Fruit fly (Drosophila melanogaster) whole organism, embryonic: ENCODE results near the gene Rad17.

ENCODE experiments used
- Antp ChIP-seq: fragments of 200-800 bp; sonication (Bioruptor generic); optimal IDR thresholded peaks from 3 replicates; lab custom pipeline; 2016; ENCODE audit warnings: missing biosample characterization, missing genetic modification characterization
- Bteb2 ChIP-seq: fragments of 200-800 bp; sonication (Bioruptor generic); optimal IDR thresholded peaks from 2 replicates; lab custom pipeline; 2016; ENCODE audit warnings: missing biosample characterization, missing genetic modification characterization
- CG10267 ChIP-seq: fragments of 200-800 bp; sonication (Bioruptor generic); optimal IDR thresholded peaks from 2 replicates; lab custom pipeline; 2018; ENCODE audit warnings: missing biosample characterization, mild to moderate bottlenecking, missing genetic modification characterization, moderate library complexity
- CG11695 ChIP-seq: fragments of 200-800 bp; sonication (Bioruptor generic); IDR thresholded peaks from 3 replicates; pipeline ENCODE4 v1.3.6; 2022; ENCODE audit warnings: missing biosample characterization, missing genetic modification characterization
- CG12104 ChIP-seq: fragments of 200-800 bp; sonication (Bioruptor generic); optimal IDR thresholded peaks from 3 replicates; lab custom pipeline; 2016; ENCODE audit warnings: missing biosample characterization, missing genetic modification characterization
- CG1233 ChIP-seq: fragments of 200-800 bp; sonication (Bioruptor generic); optimal IDR thresholded peaks from 4 replicates; lab custom pipeline; 2018; ENCODE audit warnings: missing biosample characterization, mild to moderate bottlenecking, missing genetic modification characterization
- CG14441 ChIP-seq: fragments of 200-800 bp; sonication (Bioruptor generic); IDR thresholded peaks from 2 replicates; pipeline ENCODE4 v1.3.6; 2022; ENCODE audit warnings: missing biosample characterization, missing genetic modification characterization
- CG14710 ChIP-seq: fragments of 200-800 bp; sonication (Bioruptor generic); optimal IDR thresholded peaks from 3 replicates; lab custom pipeline; 2019; ENCODE audit warnings: missing biosample characterization, mild to moderate bottlenecking, missing genetic modification characterization, moderate library complexity
- CG15696 ChIP-seq: fragments of 200-800 bp; sonication (Bioruptor generic); optimal IDR thresholded peaks from 2 replicates; lab custom pipeline; 2019; ENCODE audit warnings: missing biosample characterization, mild to moderate bottlenecking, missing genetic modification characterization, moderate library complexity
- CG2678 ChIP-seq: fragments of 200-800 bp; sonication (Bioruptor generic); optimal IDR thresholded peaks from 3 replicates; lab custom pipeline; 2019; ENCODE audit warnings: missing biosample characterization, mild to moderate bottlenecking, missing genetic modification characterization, moderate library complexity
- CG31388 ChIP-seq: fragments of 200-800 bp; sonication (Bioruptor generic); optimal IDR thresholded peaks from 2 replicates; lab custom pipeline; 2016; ENCODE audit warnings: missing biosample characterization, missing genetic modification characterization
- CG33557 ChIP-seq: fragments of 200-800 bp; sonication (Bioruptor generic); optimal IDR thresholded peaks from 2 replicates; lab custom pipeline; 2019; ENCODE audit warnings: missing biosample characterization, mild to moderate bottlenecking, missing genetic modification characterization, moderate library complexity
- CG3995 ChIP-seq: fragments of 200-800 bp; sonication (Bioruptor generic); optimal IDR thresholded peaks from 3 replicates; lab custom pipeline; 2016; ENCODE audit warnings: missing biosample characterization, missing genetic modification characterization
- CG42726 ChIP-seq: fragments of 200-800 bp; sonication (Bioruptor generic); IDR thresholded peaks from 2 replicates; pipeline ENCODE4 v1.3.6; 2022; ENCODE audit warnings: missing biosample characterization, missing genetic modification characterization; ENCODE audit not compliant: partially characterized antibody
- CG4707 ChIP-seq: fragments of 200-800 bp; sonication (Bioruptor generic); optimal IDR thresholded peaks from 2 replicates; lab custom pipeline; 2018; ENCODE audit warnings: missing biosample characterization, mild to moderate bottlenecking, missing genetic modification characterization, moderate library complexity
- CG5180 ChIP-seq: fragments of 200-800 bp; sonication (Bioruptor generic); optimal IDR thresholded peaks from 3 replicates; lab custom pipeline; 2017; ENCODE audit warnings: missing biosample characterization, missing genetic modification characterization, mild to moderate bottlenecking, moderate library complexity, missing genetic modification reagents
- CG6654 ChIP-seq: fragments of 200-800 bp; sonication (Bioruptor generic); optimal IDR thresholded peaks from 2 replicates; lab custom pipeline; 2017; ENCODE audit warnings: missing biosample characterization, mild to moderate bottlenecking, missing genetic modification characterization
- CG8089 ChIP-seq: fragments of 200-800 bp; sonication (Bioruptor generic); optimal IDR thresholded peaks from 3 replicates; lab custom pipeline; 2016; ENCODE audit warnings: missing biosample characterization, missing genetic modification characterization
- CG9817 ChIP-seq: fragments of 200-800 bp; sonication (Bioruptor generic); optimal IDR thresholded peaks from 2 replicates; lab custom pipeline; 2018; ENCODE audit warnings: missing biosample characterization, mild to moderate bottlenecking, missing genetic modification characterization, moderate library complexity
- CoRest ChIP-seq: fragments of 200-800 bp; sonication (Bioruptor generic); optimal IDR thresholded peaks from 3 replicates; lab custom pipeline; 2018; ENCODE audit warnings: missing biosample characterization, mild to moderate bottlenecking, missing genetic modification characterization, moderate library complexity
- Dll ChIP-seq: fragments of 200-800 bp; sonication (Bioruptor generic); IDR thresholded peaks from 4 replicates; pipeline ENCODE4 v1.3.6; 2022; ENCODE audit warnings: missing biosample characterization, missing genetic modification characterization; ENCODE audit not compliant: partially characterized antibody
- ERR ChIP-seq: fragments of 200-800 bp; sonication (Bioruptor generic); optimal IDR thresholded peaks from 2 replicates; lab custom pipeline; 2016; ENCODE audit warnings: missing biosample characterization, missing genetic modification characterization
- HLH4C ChIP-seq: fragments of 200-800 bp; sonication (Bioruptor generic); IDR thresholded peaks from 3 replicates; pipeline ENCODE4 v1.3.6; 2022; ENCODE audit warnings: missing biosample characterization, missing genetic modification characterization; ENCODE audit not compliant: partially characterized antibody
- HmgD ChIP-seq: fragments of 200-800 bp; sonication (Bioruptor generic); optimal IDR thresholded peaks from 3 replicates; lab custom pipeline; 2016; ENCODE audit warnings: missing biosample characterization, missing genetic modification characterization
- MTF-1 ChIP-seq: fragments of 200-800 bp; sonication (Bioruptor generic); optimal IDR thresholded peaks from 2 replicates; lab custom pipeline; 2018; ENCODE audit warnings: missing biosample characterization, mild to moderate bottlenecking, missing genetic modification characterization, borderline replicate concordance
- Meics ChIP-seq: fragments of 200-800 bp; sonication (Bioruptor generic); optimal IDR thresholded peaks from 2 replicates; lab custom pipeline; 2017; ENCODE audit warnings: missing biosample characterization, mild to moderate bottlenecking, missing genetic modification characterization
- NC2β ChIP-seq: fragments of 200-800 bp; sonication (Bioruptor generic); optimal IDR thresholded peaks from 2 replicates; lab custom pipeline; 2016; ENCODE audit warnings: missing biosample characterization, missing genetic modification characterization
- NK7.1 ChIP-seq: fragments of 200-800 bp; sonication (Bioruptor generic); optimal IDR thresholded peaks from 3 replicates; lab custom pipeline; 2016; ENCODE audit warnings: missing biosample characterization, missing genetic modification characterization
- Sox100B ChIP-seq: fragments of 200-800 bp; sonication (Bioruptor generic); optimal IDR thresholded peaks from 3 replicates; lab custom pipeline; 2018; ENCODE audit warnings: missing biosample characterization, mild to moderate bottlenecking, missing genetic modification characterization
- YL-1 ChIP-seq: fragments of 200-800 bp; sonication (Bioruptor generic); optimal IDR thresholded peaks from 3 replicates; lab custom pipeline; 2017; ENCODE audit warnings: missing biosample characterization, mild to moderate bottlenecking, missing genetic modification characterization
- bigmax ChIP-seq: fragments of 200-800 bp; sonication (Bioruptor generic); optimal IDR thresholded peaks from 2 replicates; lab custom pipeline; 2018; ENCODE audit warnings: missing biosample characterization, mild to moderate bottlenecking, missing genetic modification characterization
- br ChIP-seq: fragments of >200 bp; optimal IDR thresholded peaks from 2 replicates; lab custom pipeline; 2017
- chm ChIP-seq: fragments of 200-800 bp; sonication (Bioruptor generic); IDR thresholded peaks from 2 replicates; pipeline ENCODE4 v1.3.6; 2022; ENCODE audit warnings: missing biosample characterization, missing genetic modification characterization
- fd64A ChIP-seq: fragments of 200-800 bp; sonication (Bioruptor generic); optimal IDR thresholded peaks from 3 replicates; lab custom pipeline; 2018; ENCODE audit warnings: missing biosample characterization, mild to moderate bottlenecking, missing genetic modification characterization
- gem ChIP-seq: fragments of 200-800 bp; sonication (Bioruptor generic); optimal IDR thresholded peaks from 2 replicates; lab custom pipeline; 2019; ENCODE audit warnings: missing biosample characterization, mild to moderate bottlenecking, missing genetic modification characterization, moderate library complexity
- grn ChIP-seq: fragments of 200-800 bp; sonication (Bioruptor generic); optimal IDR thresholded peaks from 3 replicates; lab custom pipeline; 2017; ENCODE audit warnings: missing biosample characterization, missing genetic modification characterization
- gro ChIP-seq: fragments of 200-800 bp; sonication (Bioruptor generic); optimal IDR thresholded peaks from 2 replicates; lab custom pipeline; 2016; ENCODE audit warnings: missing biosample characterization, missing genetic modification characterization
- h ChIP-seq: fragments of >200 bp; optimal IDR thresholded peaks from 2 replicates; lab custom pipeline; 2017
- mirr ChIP-seq: fragments of 200-800 bp; sonication (Bioruptor generic); optimal IDR thresholded peaks from 3 replicates; lab custom pipeline; 2018; ENCODE audit warnings: missing biosample characterization, mild to moderate bottlenecking, missing genetic modification characterization
- nerfin-2 ChIP-seq: fragments of 200-800 bp; sonication (Bioruptor generic); IDR thresholded peaks from 2 replicates; pipeline ENCODE4 v1.3.6; 2022; ENCODE audit warnings: missing biosample characterization, missing genetic modification characterization; ENCODE audit not compliant: partially characterized antibody
- onecut ChIP-seq: fragments of 200-800 bp; sonication (Bioruptor generic); IDR thresholded peaks from 2 replicates; pipeline ENCODE4 v1.3.6; 2022; ENCODE audit warnings: missing biosample characterization, missing genetic modification characterization
- pan ChIP-seq, 4 experiments: fragments of >200 bp in 3 of 4; fragments of 200-800 bp in 1 of 4; sonication (Bioruptor generic) in 1 of 4; optimal IDR thresholded peaks in 3 of 4; IDR thresholded peaks in 1 of 4; 2 replicates each; pipeline versions ENCODE4 v1.3.6 to Lab custom; 2017 to 2022; ENCODE audit warnings: missing biosample characterization in 2 of 4, missing genetic modification characterization in 2 of 4, mixed read lengths in 1 of 4
- pzg ChIP-seq: fragments of 200-800 bp; sonication (Bioruptor generic); optimal IDR thresholded peaks from 3 replicates; lab custom pipeline; 2018; ENCODE audit warnings: missing biosample characterization, mild to moderate bottlenecking, missing genetic modification characterization, moderate library complexity
- rib ChIP-seq: fragments of 200-800 bp; sonication (Bioruptor generic); IDR thresholded peaks from 2 replicates; pipeline ENCODE4 v1.3.6; 2022; ENCODE audit warnings: missing biosample characterization, missing genetic modification characterization
- sisA ChIP-seq: fragments of 200-800 bp; sonication (Bioruptor generic); IDR thresholded peaks from 2 replicates; pipeline ENCODE4 v1.3.6; 2022; ENCODE audit warnings: missing biosample characterization, missing genetic modification characterization
- sug ChIP-seq: fragments of 200-800 bp; optimal IDR thresholded peaks from 2 replicates; lab custom pipeline; 2019; ENCODE audit warnings: missing biosample characterization, mild to moderate bottlenecking, missing genetic modification characterization, moderate library complexity
- toy ChIP-seq: fragments of 200-800 bp; sonication (Bioruptor generic); IDR thresholded peaks from 2 replicates; pipeline ENCODE4 v1.3.6; 2022; ENCODE audit warnings: missing biosample characterization, missing genetic modification characterization
- zen ChIP-seq: fragments of 200-800 bp; sonication (Bioruptor generic); optimal IDR thresholded peaks from 3 replicates; lab custom pipeline; 2018; ENCODE audit warnings: missing biosample characterization, mild to moderate bottlenecking, missing genetic modification characterization, moderate library complexity

The Rad17 gene

dm6 chr3R:14656760-14657604, 6.0 kb downstream of the Rad17 start, which contains the start of gene CG3505 (continued):
- TF ChIP-seq Bteb2 (GFP tag; lab: Kevin White, UChicago) (no peak), mirr (GFP tag; lab: Kevin White, UChicago) (no peak), CG11695 (GFP tag; lab: Robert Waterston, UW) (peak; percentile 22; the same call in 1 of the 3 replicates), h (lab: Kevin White, UChicago) (no peak), ERR (no peak), toy (no peak), HLH4C (GFP tag; lab: Robert Waterston, UW) (peak; percentile 47; the same call in 2 of the 3 replicates), sug (tag; lab: Kevin White, UChicago) (peak; percentile 64), CG15696 (tag; lab: Kevin White, UChicago) (no peak), HmgD (no peak), pzg (GFP tag; lab: Kevin White, UChicago) (peak; percentile 96), Meics (peak; percentile 72), CG5180 (no peak), br (lab: Kevin White, UChicago) (no peak), CoRest (peak; percentile 29), nerfin-2 (GFP tag; lab: Robert Waterston, UW) (no peak), CG42726 (0 out of 2 replicates have a peak, but pooled peaks have one; percentile 48), grn (GFP tag; lab: Kevin White, UChicago) (no peak), pan (optimal IDR thresholded peaks at IDR 0.05; lab: Kevin White, UChicago) (no peak), pan (GFP tag; optimal IDR thresholded peaks at IDR 0.05 in 1 of 2, IDR thresholded peaks at IDR 0.05 in 1 of 2) (peak in 1 of 2 experiments; percentile 59), fd64A (GFP tag; lab: Kevin White, UChicago) (no peak), onecut (GFP tag; lab: Robert Waterston, UW) (no peak; the same call in 1 of the 2 replicates), CG10267 (tag; lab: Kevin White, UChicago) (peak; percentile 23), CG8089 (no peak), YL-1 (GFP tag; lab: Kevin White, UChicago) (no peak), bigmax (GFP tag; lab: Kevin White, UChicago) (no peak), Sox100B (GFP tag; lab: Kevin White, UChicago) (no peak), NC2β (GFP tag; lab: Kevin White, UChicago) (peak; percentile 38), CG12104 (GFP tag; lab: Kevin White, UChicago) (peak; percentile 27), sisA (GFP tag; lab: Robert Waterston, UW) (no peak), rib (no peak), CG33557 (GFP tag; lab: Kevin White, UChicago) (no peak), chm (peak; percentile 33; the same call in 1 of the 2 replicates), gro (GFP tag; lab: Kevin White, UChicago) (peak; percentile 30), CG31388 (GFP tag; lab: Kevin White, UChicago) (no peak), CG9817 (tag; lab: Kevin White, UChicago) (peak; percentile 34), CG14441 (GFP tag; lab: Robert Waterston, UW) (peak; percentile 37; the same call in 1 of the 2 replicates), NK7.1 (GFP tag; lab: Kevin White, UChicago) (no peak), CG4707 (GFP tag; lab: Kevin White, UChicago) (no peak), Dll (GFP tag; lab: Robert Waterston, UW) (no peak), CG2678 (no peak), CG14710 (tag; lab: Kevin White, UChicago) (peak; percentile 60), CG3995 (peak; percentile 7), MTF-1 (GFP tag; lab: Kevin White, UChicago) (no peak), Antp (GFP tag; lab: Kevin White, UChicago) (peak; percentile 5), CG1233 (GFP tag; lab: Kevin White, UChicago) (no peak), gem (tag; lab: Kevin White, UChicago) (no peak), CG6654 (GFP tag; lab: Kevin White, UChicago) (no peak), zen (tag; lab: Kevin White, UChicago) (no peak)
